Worm (Caenorhabditis elegans) whole organism, L4 larva: ENCODE data around the gene K09E2.3.
A peak's percentile ranks its signal among the peaks of the same experiment; 100 is the strongest.

ENCODE experiments used
- F49E8.2 ChIP-seq: sonication (generic microtip); optimal IDR thresholded peaks from 2 replicates; lab custom pipeline; 2016; ENCODE audit warnings: missing compliant biosample characterization, mild to moderate bottlenecking, missing genetic modification characterization, borderline replicate concordance
- ZK546.5 ChIP-seq, 2 experiments: sonication (generic microtip); optimal IDR thresholded peaks; 2 replicates each; lab custom pipeline; 2017; ENCODE audit warnings: missing biosample characterization in 2 of 2, missing genetic modification characterization in 2 of 2
- aha-1 ChIP-seq: fragments of 150-350 bp; peaks from one replicate; lab custom pipeline; 2014; ENCODE audit warnings: missing biosample characterization, missing genetic modification characterization
- ceh-44 ChIP-seq: fragments of 200-800 bp; sonication (Bioruptor generic); IDR thresholded peaks from 2 replicates; pipeline ENCODE4 v1.3.6; 2022; ENCODE audit warnings: missing genetic modification reagents, missing genetic modification characterization, missing compliant biosample characterization
- daf-16 ChIP-seq, 3 experiments: sonication (generic microtip); optimal IDR thresholded peaks; 2 replicates each; lab custom pipeline; 2016 to 2017; ENCODE audit warnings: missing genetic modification characterization in 3 of 3, missing genetic modification reagents in 3 of 3, mild to moderate bottlenecking in 2 of 3, missing compliant biosample characterization in 2 of 3, missing biosample characterization in 1 of 3, moderate library complexity in 1 of 3
- daf-19 ChIP-seq: fragments of 200-800 bp; sonication (Bioruptor generic); conservative IDR thresholded peaks from 2 replicates; pipeline ENCODE4 v1.3.6; 2022; ENCODE audit warnings: missing genetic modification characterization, missing compliant biosample characterization
- dmd-6 ChIP-seq: fragments of 200-800 bp; sonication (Bioruptor generic); IDR thresholded peaks from 2 replicates; pipeline ENCODE4 v1.3.6; 2022; ENCODE audit warnings: missing genetic modification reagents, missing genetic modification characterization, missing compliant biosample characterization
- dmd-9 ChIP-seq: fragments of 200-800 bp; sonication (Bioruptor generic); IDR thresholded peaks from 2 replicates; pipeline ENCODE4 v1.3.6; 2022; ENCODE audit warnings: missing genetic modification reagents, missing genetic modification characterization, missing compliant biosample characterization
- dve-1 ChIP-seq: sonication (generic microtip); optimal IDR thresholded peaks from 2 replicates; lab custom pipeline; 2017; ENCODE audit warnings: antibody characterized with exemption, mild to moderate bottlenecking, missing genetic modification characterization, missing compliant biosample characterization; ENCODE audit not compliant: insufficient read depth
- gei-8 ChIP-seq: fragments of 200-800 bp; sonication (Bioruptor generic); optimal IDR thresholded peaks from 2 replicates; lab custom pipeline; 2018; ENCODE audit warnings: mild to moderate bottlenecking, missing genetic modification characterization, missing compliant biosample characterization
- hlh-11 ChIP-seq: fragments of 200-800 bp; sonication (Bioruptor generic); optimal IDR thresholded peaks from 2 replicates; lab custom pipeline; 2018; ENCODE audit warnings: mild to moderate bottlenecking, missing genetic modification characterization, missing compliant biosample characterization
- hlh-30 ChIP-seq: sonication (generic microtip); optimal IDR thresholded peaks from 2 replicates; lab custom pipeline; 2017; ENCODE audit warnings: antibody characterized with exemption, mild to moderate bottlenecking, missing genetic modification characterization, missing compliant biosample characterization; ENCODE audit not compliant: insufficient read depth
- mdl-1 ChIP-seq, 2 experiments: fragments of 150-350 bp in 1 of 2; sonication (generic microtip) in 1 of 2; optimal IDR thresholded peaks; 2 replicates each; lab custom pipeline; 2014 to 2017; ENCODE audit warnings: missing biosample characterization in 2 of 2, missing genetic modification characterization in 2 of 2
- mep-1 ChIP-seq: fragments of 150-350 bp; sonication (generic microtip); optimal IDR thresholded peaks from 3 replicates; lab custom pipeline; 2014; ENCODE audit warnings: missing biosample characterization, missing genetic modification characterization
- mxl-3 ChIP-seq: fragments of 200-800 bp; sonication (Bioruptor generic); optimal IDR thresholded peaks from 2 replicates; lab custom pipeline; 2018; ENCODE audit warnings: mild to moderate bottlenecking, missing genetic modification characterization, missing compliant biosample characterization
- nhr-25 ChIP-seq: sonication (generic microtip); optimal IDR thresholded peaks from 2 replicates; lab custom pipeline; 2017; ENCODE audit warnings: missing genetic modification characterization, mild to moderate bottlenecking, missing compliant biosample characterization, antibody characterized with exemption, moderate library complexity, borderline replicate concordance; ENCODE audit not compliant: insufficient read depth
- nhr-28 ChIP-seq: fragments of 150-350 bp; optimal IDR thresholded peaks from 2 replicates; lab custom pipeline; 2014; ENCODE audit warnings: missing biosample characterization, missing genetic modification characterization
- nhr-41 ChIP-seq: fragments of 200-800 bp; sonication (Bioruptor generic); IDR thresholded peaks from 2 replicates; pipeline ENCODE4 v1.3.6; 2022; ENCODE audit warnings: missing genetic modification reagents, missing genetic modification characterization, missing compliant biosample characterization
- nhr-42 ChIP-seq: fragments of 200-800 bp; sonication (Bioruptor generic); IDR thresholded peaks from 2 replicates; pipeline ENCODE4 v1.3.6; 2022; ENCODE audit warnings: missing genetic modification characterization, missing compliant biosample characterization
- nhr-48 ChIP-seq: sonication (generic microtip); optimal IDR thresholded peaks from 2 replicates; lab custom pipeline; 2016; ENCODE audit warnings: mild to moderate bottlenecking, missing genetic modification characterization, missing compliant biosample characterization
- nhr-6 ChIP-seq: fragments of 150-350 bp; optimal IDR thresholded peaks from 2 replicates; lab custom pipeline; 2014; ENCODE audit warnings: missing biosample characterization, missing genetic modification characterization
- nhr-77 ChIP-seq: fragments of 150-350 bp; optimal IDR thresholded peaks from 2 replicates; lab custom pipeline; 2014; ENCODE audit warnings: missing biosample characterization, missing genetic modification characterization
- php-3 ChIP-seq: fragments of 200-800 bp; sonication (Bioruptor generic); IDR thresholded peaks from 2 replicates; pipeline ENCODE4 v1.3.6; 2022; ENCODE audit warnings: missing genetic modification reagents, missing genetic modification characterization, missing compliant biosample characterization
- pqm-1 ChIP-seq: sonication (generic microtip); optimal IDR thresholded peaks from 2 replicates; lab custom pipeline; 2017; ENCODE audit warnings: missing biosample characterization, missing genetic modification characterization
- snpc-4 ChIP-seq: fragments of 150-350 bp; optimal IDR thresholded peaks from 2 replicates; lab custom pipeline; 2014; ENCODE audit warnings: missing biosample characterization, missing genetic modification characterization
- tra-1 ChIP-seq: fragments of 200-800 bp; sonication (Bioruptor generic); IDR thresholded peaks from 2 replicates; pipeline ENCODE4 v1.3.6; 2022; ENCODE audit warnings: missing genetic modification reagents, missing genetic modification characterization, missing compliant biosample characterization
- unc-130 ChIP-seq: sonication (generic microtip); optimal IDR thresholded peaks from 2 replicates; lab custom pipeline; 2016; ENCODE audit warnings: missing genetic modification reagents, missing genetic modification characterization, missing compliant biosample characterization
- unc-39 ChIP-seq: sonication (generic microtip); optimal IDR thresholded peaks from 2 replicates; lab custom pipeline; 2017; ENCODE audit warnings: missing biosample characterization, missing genetic modification characterization
- unc-62 ChIP-seq, 3 experiments: fragments of 150-350 bp in 1 of 3; sonication (generic microtip); optimal IDR thresholded peaks in 2 of 3; peaks in 1 of 3; 1 replicate in 1 of 3; 2 replicates in 2 of 3; lab custom pipeline; 2014 to 2017; ENCODE audit warnings: missing biosample characterization in 3 of 3, missing genetic modification characterization in 3 of 3, missing genetic modification reagents in 3 of 3, missing genotype in 1 of 3
- zfp-3 ChIP-seq: fragments of 200-800 bp; sonication (Bioruptor generic); conservative IDR thresholded peaks from 2 replicates; pipeline ENCODE4 v1.3.6; 2022; ENCODE audit warnings: missing genetic modification reagents, missing genetic modification characterization, missing compliant biosample characterization

K09E2.3 gene

ce11 chrX:8675151-8675550, 2.3 kb downstream of the K09E2.3 start:
- TF ChIP-seq unc-62 (GFP tag; optimal IDR thresholded peaks at IDR 0.05 in 1 of 2; lab: Kevin White, UChicago): peak in 1 of 2 experiments; percentile 93
- TF ChIP-seq unc-62 (tag; optimal IDR thresholded peaks at IDR 0.05; lab: Kevin White, UChicago): no peak
- no peak for TF ChIP-seq nhr-6 (tag; lab: Kevin White, UChicago)
- TF ChIP-seq ZK546.5 (tag; optimal IDR thresholded peaks at IDR 0.05; lab: Kevin White, UChicago): no peak
- TF ChIP-seq snpc-4 (tag; lab: Kevin White, UChicago): no peak
- TF ChIP-seq unc-130: no peak
- TF ChIP-seq dmd-9 (GFP tag; lab: Robert Waterston, UW): no peak
- no peak for TF ChIP-seq zfp-3 (GFP tag; lab: Robert Waterston, UW)

ce11 chrX:8676088-8676779, 3.4 kb downstream of the K09E2.3 start:
- TF ChIP-seq tra-1 (GFP tag; lab: Robert Waterston, UW) (peak; percentile 81), nhr-25 (tag; lab: Kevin White, UChicago) (peak; percentile 25), mxl-3 (peak; percentile 23), unc-130 (no peak), aha-1 (peak; percentile 90), dmd-6 (peak; percentile 95), ceh-44 (GFP tag; lab: Robert Waterston, UW) (no peak), hlh-30 (tag; lab: Kevin White, UChicago) (peak; percentile 93), gei-8 (peak; percentile 34), nhr-41 (no peak), pqm-1 (peak; percentile 63), zfp-3 (GFP tag; lab: Robert Waterston, UW) (no peak), nhr-42 (GFP tag; lab: Robert Waterston, UW) (0 out of 2 replicates have a peak, but pooled peaks have one; percentile 44), daf-16 (GFP tag; optimal IDR thresholded peaks at IDR 0.05; lab: Kevin White, UChicago) (peak in 1 of 2 experiments; percentile 3), daf-16 (tag; optimal IDR thresholded peaks at IDR 0.05; lab: Kevin White, UChicago) (peak; percentile 69), mdl-1 (tag; optimal IDR thresholded peaks at IDR 0.05; lab: Kevin White, UChicago) (peak; percentile 63 to 88), mep-1 (tag; lab: Kevin White, UChicago) (peak; percentile 54), nhr-48 (tag; lab: Kevin White, UChicago) (peak; percentile 86), F49E8.2 (tag; lab: Kevin White, UChicago) (no peak), nhr-77 (tag; lab: Kevin White, UChicago) (peak; percentile 83), hlh-11 (tag; lab: Kevin White, UChicago) (peak; percentile 81), php-3 (GFP tag; lab: Robert Waterston, UW) (peak; percentile 42; the same call in 1 of the 2 replicates), dve-1 (tag; lab: Kevin White, UChicago) (peak; percentile 64), nhr-28 (tag; lab: Kevin White, UChicago) (peak; percentile 81)

ce11 chrX:8677320-8677719, 4.4 kb downstream of the K09E2.3 start:
- TF ChIP-seq unc-62 (GFP tag; optimal IDR thresholded peaks at IDR 0.05 in 1 of 2; lab: Kevin White, UChicago) (peak in 1 of 2 experiments; percentile 96), unc-62 (tag; optimal IDR thresholded peaks at IDR 0.05; lab: Kevin White, UChicago) (no peak), daf-19 (no peak)

- TF ChIP-seq hlh-30 (tag; lab: Kevin White, UChicago) (peak; percentile 64), unc-39 (tag; lab: Kevin White, UChicago) (no peak), nhr-28 (tag; lab: Kevin White, UChicago) (peak; percentile 58), unc-62 (GFP tag; optimal IDR thresholded peaks at IDR 0.05 in 1 of 2; lab: Kevin White, UChicago) (peak in 1 of 2 experiments; percentile 37), unc-62 (tag; optimal IDR thresholded peaks at IDR 0.05; lab: Kevin White, UChicago) (no peak)
These were observed 5.0 kb downstream of the K09E2.3 start for ce11 chrX:8677873-8678272.
